Fruit fly (Drosophila melanogaster) whole organism, pupa: ENCODE data around the gene CG10486.

Experiments used
- CG10348 ChIP-seq: fragments of 200-800 bp; sonication (Bioruptor generic); IDR thresholded peaks from 2 replicates; pipeline ENCODE4 v1.3.6; 2022; ENCODE audit warnings: missing biosample characterization, missing genetic modification characterization
- CG12605 ChIP-seq: fragments of 200-800 bp; sonication (Bioruptor generic); IDR thresholded peaks from 2 replicates; pipeline ENCODE4 v1.3.6; 2022; ENCODE audit warnings: missing biosample characterization, missing genetic modification characterization
- CG13204 ChIP-seq: fragments of 200-800 bp; sonication (Bioruptor generic); optimal IDR thresholded peaks from 2 replicates; lab custom pipeline; 2018; ENCODE audit warnings: missing biosample characterization, mild to moderate bottlenecking, missing genetic modification characterization, moderate library complexity
- CG15710 ChIP-seq: fragments of 200-800 bp; sonication (Bioruptor generic); optimal IDR thresholded peaks from 2 replicates; lab custom pipeline; 2018; ENCODE audit warnings: missing biosample characterization, mild to moderate bottlenecking, missing genetic modification characterization, moderate library complexity
- CG17806 ChIP-seq: fragments of 200-800 bp; sonication (Bioruptor generic); optimal IDR thresholded peaks from 2 replicates; lab custom pipeline; 2018; ENCODE audit warnings: missing biosample characterization, mild to moderate bottlenecking, missing genetic modification characterization, moderate library complexity
- CG34367 ChIP-seq: fragments of 200-800 bp; sonication (Bioruptor generic); optimal IDR thresholded peaks from 2 replicates; lab custom pipeline; 2018; ENCODE audit warnings: missing biosample characterization, mild to moderate bottlenecking, missing genetic modification characterization
- CG4496 ChIP-seq: fragments of 200-800 bp; sonication (Bioruptor generic); IDR thresholded peaks from 3 replicates; pipeline ENCODE4 v1.3.6; 2022; ENCODE audit warnings: missing biosample characterization, missing genetic modification characterization
- CG8159 ChIP-seq: fragments of 200-800 bp; sonication (Bioruptor generic); optimal IDR thresholded peaks from 3 replicates; lab custom pipeline; 2018; ENCODE audit warnings: missing biosample characterization, mild to moderate bottlenecking, missing genetic modification characterization, moderate library complexity
- CG8301 ChIP-seq: fragments of 200-800 bp; sonication (Bioruptor generic); optimal IDR thresholded peaks from 2 replicates; lab custom pipeline; 2018; ENCODE audit warnings: missing biosample characterization, mild to moderate bottlenecking, missing genetic modification characterization
- CG9948 ChIP-seq: fragments of 200-800 bp; sonication (Bioruptor generic); optimal IDR thresholded peaks from 2 replicates; lab custom pipeline; 2018; ENCODE audit warnings: missing biosample characterization, mild to moderate bottlenecking, missing genetic modification characterization, moderate library complexity
- Ets98B ChIP-seq: fragments of 200-800 bp; sonication (Bioruptor generic); IDR thresholded peaks from 2 replicates; pipeline ENCODE4 v1.3.6; 2022; ENCODE audit warnings: missing biosample characterization, missing genetic modification characterization
- Pif1A ChIP-seq: fragments of 200-800 bp; sonication (Bioruptor generic); optimal IDR thresholded peaks from 3 replicates; lab custom pipeline; 2016; ENCODE audit warnings: missing biosample characterization, missing genetic modification characterization
- gl ChIP-seq: fragments of 200-800 bp; sonication (Bioruptor generic); optimal IDR thresholded peaks from 2 replicates; lab custom pipeline; 2018; ENCODE audit warnings: missing biosample characterization, mild to moderate bottlenecking, missing genetic modification characterization

DNA sequence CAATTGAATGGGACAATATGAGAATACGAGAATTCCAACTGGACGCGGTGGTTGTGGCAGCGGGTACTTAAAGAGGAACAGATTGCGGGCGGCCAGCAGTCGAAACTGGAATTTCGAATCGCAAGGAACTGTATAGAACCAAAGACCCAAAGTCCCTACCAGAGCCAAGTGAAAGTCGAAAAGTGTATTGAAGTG is 24.4 kb downstream of the CG10486 start, which contains the start of gene CG13287:
- no peak for TF ChIP-seq gl (tag; lab: Kevin White, UChicago)
- no peak for TF ChIP-seq Ets98B (GFP tag; lab: Robert Waterston, UW)
- TF ChIP-seq Pif1A (GFP tag; lab: Kevin White, UChicago): no peak
- no peak for TF ChIP-seq CG12605 (GFP tag; lab: Robert Waterston, UW)
- no peak for TF ChIP-seq CG17806 (tag; lab: Kevin White, UChicago)
- no peak for TF ChIP-seq CG9948
- no peak for TF ChIP-seq CG15710
- TF ChIP-seq CG4496: no peak
- no peak for TF ChIP-seq CG8301
- no peak for TF ChIP-seq CG8159 (tag; lab: Kevin White, UChicago)
- no peak for TF ChIP-seq CG10348 (GFP tag; lab: Robert Waterston, UW)
- no peak for TF ChIP-seq CG13204 (GFP tag; lab: Kevin White, UChicago)
- TF ChIP-seq CG34367 (tag; lab: Kevin White, UChicago): no peak
